Worm (Caenorhabditis elegans) whole organism, L3 larva: ENCODE results near the gene Y5H2A.1.

Experiments
- R02D3.7 ChIP-seq: fragments of 150-350 bp; optimal IDR thresholded peaks from 2 replicates; lab custom pipeline; 2014; ENCODE audit warnings: missing biosample characterization, missing genetic modification characterization
- nhr-11 ChIP-seq: fragments of 150-350 bp; optimal IDR thresholded peaks from 2 replicates; lab custom pipeline; 2014; ENCODE audit warnings: missing biosample characterization, missing genetic modification characterization
- nhr-76 ChIP-seq: fragments of 150-350 bp; sonication (generic microtip); optimal IDR thresholded peaks from 5 replicates; lab custom pipeline; 2014; ENCODE audit warnings: missing biosample characterization, missing genetic modification characterization
- pha-4 ChIP-seq: fragments of 150-350 bp; optimal IDR thresholded peaks from 2 replicates; lab custom pipeline; 2014; ENCODE audit warnings: missing biosample characterization, missing genetic modification reagents, missing genetic modification characterization

DNA sequence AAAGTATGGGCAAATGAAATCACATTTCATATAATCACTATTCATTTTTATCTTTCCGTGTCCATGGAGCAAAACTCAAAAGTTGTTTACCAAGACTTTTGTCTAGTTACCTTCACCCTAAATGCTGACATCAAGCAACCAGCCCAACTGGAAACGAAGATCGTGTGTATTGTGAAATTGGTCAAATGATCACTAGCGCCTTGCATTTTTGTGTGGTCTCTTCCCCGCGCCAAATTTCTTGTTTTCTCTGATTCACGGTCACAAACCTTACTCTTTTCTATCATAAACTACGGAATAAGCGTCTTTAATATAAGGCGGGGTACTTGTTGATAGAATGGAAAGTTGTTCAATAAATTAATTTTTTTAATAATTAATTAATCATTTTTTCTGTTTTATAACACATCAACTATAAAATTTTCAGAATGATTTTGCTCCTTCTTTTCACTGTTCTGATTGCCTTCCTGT, 21.5 kb downstream of the Y5H2A.1 start, which contains the start of gene cyp-33C7:
- TF ChIP-seq pha-4 (peak; percentile 72), R02D3.7 (tag; lab: Kevin White, UChicago) (no peak), nhr-76 (tag; lab: Kevin White, UChicago) (no peak), nhr-11 (tag; lab: Kevin White, UChicago) (no peak)
